Worm (Caenorhabditis elegans) whole organism, midembryonic: ENCODE data around the gene lgc-29.

Experiments
- cog-1 ChIP-seq: sonication (generic microtip); optimal IDR thresholded peaks from 2 replicates; lab custom pipeline; 2016; ENCODE audit warnings: missing genetic modification characterization, missing compliant biosample characterization
- flt-1 ChIP-seq: fragments of 200-800 bp; sonication (Bioruptor generic); IDR thresholded peaks from 2 replicates; pipeline ENCODE4 v1.3.6; 2022; ENCODE audit warnings: missing genetic modification characterization, missing compliant biosample characterization
- klf-2 ChIP-seq: fragments of 200-800 bp; sonication (Bioruptor generic); conservative IDR thresholded peaks from 2 replicates; pipeline ENCODE4 v1.3.6; 2022; ENCODE audit warnings: missing genetic modification reagents, missing genetic modification characterization, missing compliant biosample characterization
- med-1 ChIP-seq: sonication (generic microtip); optimal IDR thresholded peaks from 2 replicates; lab custom pipeline; 2017; ENCODE audit warnings: missing genetic modification characterization, mild to moderate bottlenecking, missing compliant biosample characterization, antibody characterized with exemption, missing genetic modification reagents; ENCODE audit not compliant: insufficient read depth
- tab-1 ChIP-seq: fragments of 200-800 bp; sonication (Bioruptor generic); IDR thresholded peaks from 2 replicates; pipeline ENCODE4 v1.3.6; 2022; ENCODE audit warnings: missing genetic modification characterization, missing compliant biosample characterization
- ztf-23 ChIP-seq: fragments of 200-800 bp; sonication (Bioruptor generic); IDR thresholded peaks from 2 replicates; pipeline ENCODE4 v1.3.6; 2022; ENCODE audit warnings: missing genetic modification reagents, missing genetic modification characterization, missing compliant biosample characterization
- ztf-29 ChIP-seq: fragments of 200-800 bp; sonication (Bioruptor generic); IDR thresholded peaks from 2 replicates; pipeline ENCODE4 v1.3.6; 2022; ENCODE audit warnings: missing genetic modification reagents, missing genetic modification characterization, missing compliant biosample characterization

ce11 chrV:4129604-4130003 is 9.2 kb upstream of the lgc-29 start, which contains the start of gene phat-4:
- no peak for TF ChIP-seq cog-1 (tag; lab: Kevin White, UChicago)
- TF ChIP-seq ztf-23 (GFP tag; lab: Robert Waterston, UW): no peak
- TF ChIP-seq tab-1 (GFP tag; lab: Robert Waterston, UW): no peak
- no peak for TF ChIP-seq med-1 (GFP tag; lab: Kevin White, UChicago)
- TF ChIP-seq flt-1 (GFP tag; lab: Robert Waterston, UW): no peak
- TF ChIP-seq klf-2 (GFP tag; lab: Robert Waterston, UW): no peak
- TF ChIP-seq ztf-29 (GFP tag; lab: Robert Waterston, UW): no peak
